Worm (Caenorhabditis elegans) whole organism, midembryonic: ENCODE results near the gene Y58A7A.5.

ENCODE experiments used
- flt-1 ChIP-seq: fragments of 200-800 bp; sonication (Bioruptor generic); IDR thresholded peaks from 2 replicates; pipeline ENCODE4 v1.3.6; 2022; ENCODE audit warnings: missing genetic modification characterization, missing compliant biosample characterization
- klf-2 ChIP-seq: fragments of 200-800 bp; sonication (Bioruptor generic); conservative IDR thresholded peaks from 2 replicates; pipeline ENCODE4 v1.3.6; 2022; ENCODE audit warnings: missing genetic modification reagents, missing genetic modification characterization, missing compliant biosample characterization
- med-1 ChIP-seq: sonication (generic microtip); optimal IDR thresholded peaks from 2 replicates; lab custom pipeline; 2017; ENCODE audit warnings: missing genetic modification characterization, mild to moderate bottlenecking, missing compliant biosample characterization, antibody characterized with exemption, missing genetic modification reagents; ENCODE audit not compliant: insufficient read depth

- TF ChIP-seq med-1 (GFP tag; lab: Kevin White, UChicago) = no peak
- no peak for TF ChIP-seq klf-2
- no peak for TF ChIP-seq flt-1 (GFP tag; lab: Robert Waterston, UW)
Measured at ce11 chrV:5039559-5039958, 47.2 kb downstream of the Y58A7A.5 start, which contains the start of gene K11D12.11.
